Fruit fly (Drosophila melanogaster): ENCODE data around the gene Wdr82.

The Wdr82 gene

dm6 chr2L:8424090-8424470 is 49.8 kb downstream of the Wdr82 start:
- no peak for TF ChIP-seq OdsH (GFP tag; optimal IDR thresholded peaks at IDR 0.05)
- no peak for TF ChIP-seq CG10669 (GFP tag; optimal IDR thresholded peaks at IDR 0.05)
- TF ChIP-seq Sox14 (GFP tag; optimal IDR thresholded peaks at IDR 0.05) = peak; percentile 80
- TF ChIP-seq vri (GFP tag; optimal IDR thresholded peaks at IDR 0.05) = peak; percentile 6
- no peak for TF ChIP-seq CG11902 (GFP tag; optimal IDR thresholded peaks at IDR 0.05)
- TF ChIP-seq CG6163 (GFP tag; IDR thresholded peaks at IDR 0.05) = peak; percentile 37; the same call in 1 of the 3 replicates
- peak in 1 of 2 experiments; percentile 40 for TF ChIP-seq ss (GFP tag; optimal IDR thresholded peaks at IDR 0.05)
- TF ChIP-seq svp (GFP tag) = peak; percentile 81
- TF ChIP-seq CG8119 (GFP tag; IDR thresholded peaks at IDR 0.05) = no peak

- TF ChIP-seq CG32006 (GFP tag; optimal IDR thresholded peaks at IDR 0.05) (no peak), Smox (GFP tag; optimal IDR thresholded peaks at IDR 0.05) (no peak), CG9139 (GFP tag; optimal IDR thresholded peaks at IDR 0.05) (no peak), acj6 (GFP tag; optimal IDR thresholded peaks at IDR 0.05) (no peak), svp (GFP tag) (no peak), CG11294 (GFP tag; IDR thresholded peaks at IDR 0.05) (no peak), topi (GFP tag; optimal IDR thresholded peaks at IDR 0.05) (no peak), Sox15 (GFP tag; optimal IDR thresholded peaks at IDR 0.05) (no peak), Gug (GFP tag; IDR thresholded peaks at IDR 0.05) (no peak), CG11902 (GFP tag; optimal IDR thresholded peaks at IDR 0.05) (no peak), salr (GFP tag; optimal IDR thresholded peaks at IDR 0.05) (no peak)
Observed at dm6 chr2L:8424662-8425208, 50.5 kb downstream of the Wdr82 start.

All from whole organism, prepupa.